Fruit fly (Drosophila melanogaster): Measurements from ENCODE around the gene neo.
A peak's percentile ranks its signal among the peaks of the same experiment; 100 is the strongest.

The neo gene

DNA sequence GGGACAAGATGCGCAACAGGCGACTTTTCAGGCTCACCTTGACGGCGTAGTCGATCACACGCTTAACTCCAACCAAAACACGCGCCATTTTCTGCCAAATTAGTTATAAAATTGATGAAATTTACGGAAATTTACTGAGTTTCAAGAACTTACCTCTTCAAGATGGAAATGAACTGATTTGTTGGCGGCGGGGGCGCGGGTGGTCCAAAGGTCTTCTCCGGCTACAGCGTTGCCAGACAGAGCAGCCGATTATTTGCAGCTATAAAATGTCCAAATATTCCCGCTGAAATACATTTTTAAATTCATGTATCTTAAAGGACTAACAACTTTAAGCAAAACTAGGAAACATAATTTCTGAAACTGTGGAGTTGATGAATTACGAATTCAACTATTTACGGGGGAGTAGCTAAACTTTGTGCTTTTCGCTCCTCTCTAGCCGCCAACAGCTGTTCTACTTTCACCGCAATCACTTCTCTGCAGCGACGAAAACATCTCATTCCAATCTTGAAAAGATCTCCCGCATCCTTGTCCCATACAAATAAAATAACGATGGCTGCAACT, 16.1 kb upstream of the neo start, which contains the start of the genes Etfb and CG7789 (continued):
- TF ChIP-seq CG11247 (GFP tag; IDR thresholded peaks at IDR 0.05) (peak; percentile 79), CG12155 (GFP tag; optimal IDR thresholded peaks at IDR 0.05) (peak; percentile 69), p53 (GFP tag; optimal IDR thresholded peaks at IDR 0.05) (no peak), CG17912 (GFP tag; optimal IDR thresholded peaks at IDR 0.05) (peak; percentile 46), CG7556 (GFP tag; optimal IDR thresholded peaks at IDR 0.05) (no peak), h (optimal IDR thresholded peaks at IDR 0.05) (no peak), Jarid2 (GFP tag; optimal IDR thresholded peaks at IDR 0.05) (no peak), Nf-YB (GFP tag; optimal IDR thresholded peaks at IDR 0.05) (peak; percentile 28), Sin3A (optimal IDR thresholded peaks at IDR 0.05) (peak; percentile 69), CG17568 (GFP tag; optimal IDR thresholded peaks at IDR 0.05) (no peak), repo (GFP tag; optimal IDR thresholded peaks at IDR 0.05) (peak; percentile 54), CG6813 (GFP tag; optimal IDR thresholded peaks at IDR 0.05) (no peak), Dip3 (GFP tag; optimal IDR thresholded peaks at IDR 0.05) (peak; percentile 69), CG10959 (GFP tag; IDR thresholded peaks at IDR 0.05) (no peak), CG34376 (GFP tag; optimal IDR thresholded peaks at IDR 0.05) (peak; percentile 80), fd96Cb (tag; optimal IDR thresholded peaks at IDR 0.05) (no peak), ab (GFP tag; optimal IDR thresholded peaks at IDR 0.05) (no peak), CG11085 (GFP tag; IDR thresholded peaks at IDR 0.05) (peak; percentile 74; the same call in 1 of the 2 replicates), bowl (GFP tag; IDR thresholded peaks at IDR 0.05) (peak; percentile 37; the same call in 1 of the 2 replicates), CG5245 (GFP tag; optimal IDR thresholded peaks at IDR 0.05) (peak; percentile 11), bbx (GFP tag; IDR thresholded peaks at IDR 0.05; ENCODE audit: partially characterized antibody) (peak; percentile 63; the same call in 1 of the 2 replicates), CG4820 (GFP tag; optimal IDR thresholded peaks at IDR 0.05) (peak; percentile 35), Hmr (GFP tag; optimal IDR thresholded peaks at IDR 0.05) (no peak), CG7963 (GFP tag; IDR thresholded peaks at IDR 0.05; ENCODE audit: partially characterized antibody) (no peak), sqz (GFP tag; optimal IDR thresholded peaks at IDR 0.05) (no peak), Hsf (GFP tag; optimal IDR thresholded peaks at IDR 0.05) (peak; percentile 83), Deaf1 (tag; optimal IDR thresholded peaks at IDR 0.05) (no peak), CG15514 (GFP tag; optimal IDR thresholded peaks at IDR 0.05) (peak; percentile 74), prd (optimal IDR thresholded peaks at IDR 0.05) (no peak), prd (GFP tag; IDR thresholded peaks at IDR 0.05) (peak; percentile 80), Aef1 (GFP tag; IDR thresholded peaks at IDR 0.05) (peak; percentile 71), Myb (GFP tag; optimal IDR thresholded peaks at IDR 0.05) (peak; percentile 78), dimm (GFP tag; IDR thresholded peaks at IDR 0.05) (no peak), CG9727 (GFP tag; optimal IDR thresholded peaks at IDR 0.05) (peak; percentile 61), CG15011 (GFP tag; optimal IDR thresholded peaks at IDR 0.05) (no peak), klu (GFP tag; IDR thresholded peaks at IDR 0.05) (peak; percentile 70), hbn (GFP tag; IDR thresholded peaks at IDR 0.05; ENCODE audit: partially characterized antibody) (peak; percentile 87), Tbp (GFP tag; optimal IDR thresholded peaks at IDR 0.05) (no peak), HLH3B (GFP tag; IDR thresholded peaks at IDR 0.05) (peak; percentile 67), pum (GFP tag; optimal IDR thresholded peaks at IDR 0.05) (peak; percentile 57), CG14965 (GFP tag; optimal IDR thresholded peaks at IDR 0.05; ENCODE audit: borderline replicate concordance) (no peak), danr (GFP tag; IDR thresholded peaks at IDR 0.05) (0 out of 2 replicates have a peak, but pooled peaks have one; percentile 34), jigr1 (GFP tag; IDR thresholded peaks at IDR 0.05) (0 out of 3 replicates have a peak, but pooled peaks have one; percentile 30), row (GFP tag; IDR thresholded peaks at IDR 0.05) (peak; percentile 93), CG15601 (tag; optimal IDR thresholded peaks at IDR 0.05) (no peak), CrebB (tag; optimal IDR thresholded peaks at IDR 0.05) (peak; percentile 73), CG31224 (GFP tag; IDR thresholded peaks at IDR 0.05) (peak; percentile 77), CG11398 (GFP tag; optimal IDR thresholded peaks at IDR 0.05) (peak; percentile 58), CG12299 (tag; optimal IDR thresholded peaks at IDR 0.05) (peak; percentile 68), GATAe (GFP tag; conservative IDR thresholded peaks at IDR 0.05) (peak; percentile 59; the same call in 1 of the 2 replicates), CG16863 (GFP tag; optimal IDR thresholded peaks at IDR 0.05) (peak; percentile 64)

Data from whole organism, embryonic.